Worm (Caenorhabditis elegans) whole organism, L2 larva: ENCODE results near the gene tub-1.

Experiments
- C34F6.9 ChIP-seq: fragments of 150-350 bp; optimal IDR thresholded peaks from 2 replicates; lab custom pipeline; 2014; ENCODE audit warnings: missing biosample characterization, missing genetic modification characterization
- F13H6.1 ChIP-seq: sonication (generic microtip); optimal IDR thresholded peaks from 2 replicates; lab custom pipeline; 2016; ENCODE audit warnings: missing genetic modification characterization, missing compliant biosample characterization
- R02D3.7 ChIP-seq: fragments of 150-350 bp; optimal IDR thresholded peaks from 2 replicates; lab custom pipeline; 2014; ENCODE audit warnings: missing biosample characterization, missing genetic modification characterization
- alr-1 ChIP-seq: fragments of 150-350 bp; optimal IDR thresholded peaks from 2 replicates; lab custom pipeline; 2014; ENCODE audit warnings: missing biosample characterization, missing genetic modification characterization
- aly-2 ChIP-seq: fragments of 150-350 bp; optimal IDR thresholded peaks from 2 replicates; lab custom pipeline; 2014; ENCODE audit warnings: missing biosample characterization, missing genetic modification characterization
- ama-1 ChIP-seq: fragments of 150-350 bp; optimal IDR thresholded peaks from 2 replicates; lab custom pipeline; 2018; ENCODE audit warnings: inconsistent platforms
- blmp-1 ChIP-seq: sonication (generic microtip); optimal IDR thresholded peaks from 2 replicates; lab custom pipeline; 2017; ENCODE audit warnings: missing genetic modification characterization, mild to moderate bottlenecking, missing compliant biosample characterization, antibody characterized with exemption, moderate library complexity; ENCODE audit not compliant: insufficient read depth
- ceh-16 ChIP-seq: fragments of 150-350 bp; optimal IDR thresholded peaks from 2 replicates; lab custom pipeline; 2014; ENCODE audit warnings: missing biosample characterization, missing genetic modification characterization
- ceh-82 ChIP-seq: fragments of 150-350 bp; optimal IDR thresholded peaks from 2 replicates; lab custom pipeline; 2014; ENCODE audit warnings: missing biosample characterization, missing genetic modification characterization
- crh-2 ChIP-seq: sonication (generic microtip); optimal IDR thresholded peaks from 2 replicates; lab custom pipeline; 2017; ENCODE audit warnings: missing biosample characterization, missing genetic modification characterization
- dmd-4 ChIP-seq: sonication (generic microtip); optimal IDR thresholded peaks from 2 replicates; lab custom pipeline; 2017; ENCODE audit warnings: missing biosample characterization, missing genetic modification characterization
- egl-27 ChIP-seq: sonication (generic microtip); optimal IDR thresholded peaks from 3 replicates; lab custom pipeline; 2017; ENCODE audit warnings: missing biosample characterization, missing genetic modification reagents, missing genetic modification characterization
- elt-1 ChIP-seq: fragments of 150-350 bp; optimal IDR thresholded peaks from 2 replicates; lab custom pipeline; 2014; ENCODE audit warnings: missing biosample characterization, missing genetic modification characterization
- elt-3 ChIP-seq: sonication (generic microtip); optimal IDR thresholded peaks from 2 replicates; lab custom pipeline; 2017; ENCODE audit warnings: missing biosample characterization, missing genetic modification characterization
- fos-1 ChIP-seq: fragments of 150-350 bp; optimal IDR thresholded peaks from 2 replicates; lab custom pipeline; 2014; ENCODE audit warnings: missing biosample characterization, missing genetic modification characterization
- gmeb-1 ChIP-seq: fragments of 150-350 bp; optimal IDR thresholded peaks from 2 replicates; lab custom pipeline; 2014; ENCODE audit warnings: missing biosample characterization, missing genetic modification characterization
- lin-11 ChIP-seq: fragments of 150-350 bp; sonication (generic microtip); optimal IDR thresholded peaks from 2 replicates; lab custom pipeline; 2014; ENCODE audit warnings: missing biosample characterization, missing genetic modification characterization, inconsistent platforms, mixed read lengths
- lin-13 ChIP-seq: fragments of 150-350 bp; optimal IDR thresholded peaks from 2 replicates; lab custom pipeline; 2014; ENCODE audit warnings: missing biosample characterization, missing genetic modification reagents, missing genetic modification characterization
- lin-39 ChIP-seq: fragments of 150-350 bp; optimal IDR thresholded peaks from 2 replicates; lab custom pipeline; 2014; ENCODE audit warnings: missing biosample characterization, missing genetic modification reagents, missing genetic modification characterization
- lsy-2 ChIP-seq, 2 experiments: fragments of 150-350 bp in 1 of 2; sonication (generic microtip) in 1 of 2; optimal IDR thresholded peaks; 2 replicates each; lab custom pipeline; 2014 to 2017; ENCODE audit warnings: missing biosample characterization in 2 of 2, missing genetic modification characterization in 2 of 2
- mbf-1 ChIP-seq: sonication (generic microtip); optimal IDR thresholded peaks from 2 replicates; lab custom pipeline; 2017; ENCODE audit warnings: missing biosample characterization, missing genetic modification characterization
- mdl-1 ChIP-seq, 2 experiments: fragments of 150-350 bp in 1 of 2; sonication (generic microtip) in 1 of 2; optimal IDR thresholded peaks; 2 replicates each; lab custom pipeline; 2017; ENCODE audit warnings: missing biosample characterization in 2 of 2, missing genetic modification characterization in 2 of 2
- nhr-10 ChIP-seq: sonication (generic microtip); optimal IDR thresholded peaks from 2 replicates; lab custom pipeline; 2017; ENCODE audit warnings: missing biosample characterization, missing genetic modification characterization
- nhr-11 ChIP-seq: fragments of 150-350 bp; optimal IDR thresholded peaks from 2 replicates; lab custom pipeline; 2014; ENCODE audit warnings: missing biosample characterization, missing genetic modification characterization
- nhr-129 ChIP-seq: fragments of 150-350 bp; optimal IDR thresholded peaks from 2 replicates; lab custom pipeline; 2014; ENCODE audit warnings: missing biosample characterization, missing genetic modification characterization
- nhr-21 ChIP-seq: fragments of 150-350 bp; optimal IDR thresholded peaks from 2 replicates; lab custom pipeline; 2014; ENCODE audit warnings: missing biosample characterization, missing genetic modification characterization
- nhr-23 ChIP-seq: fragments of 150-350 bp; optimal IDR thresholded peaks from 2 replicates; lab custom pipeline; 2014; ENCODE audit warnings: missing biosample characterization, missing genetic modification reagents, missing genetic modification characterization
- nhr-6 ChIP-seq: fragments of 150-350 bp; optimal IDR thresholded peaks from 2 replicates; lab custom pipeline; 2014; ENCODE audit warnings: missing biosample characterization, missing genetic modification characterization
- nhr-77 ChIP-seq: fragments of 150-350 bp; optimal IDR thresholded peaks from 2 replicates; lab custom pipeline; 2014; ENCODE audit warnings: missing biosample characterization, missing genetic modification characterization
- skn-1 ChIP-seq: sonication (generic microtip); optimal IDR thresholded peaks from 2 replicates; lab custom pipeline; 2017; ENCODE audit warnings: missing biosample characterization, missing genetic modification characterization
- sma-3 ChIP-seq: sonication (generic microtip); optimal IDR thresholded peaks from 2 replicates; lab custom pipeline; 2016; ENCODE audit warnings: missing genetic modification reagents, missing genetic modification characterization, missing compliant biosample characterization
- sma-9 ChIP-seq, 2 experiments: fragments of 150-350 bp in 1 of 2; sonication (generic microtip) in 1 of 2; optimal IDR thresholded peaks; 2 replicates each; lab custom pipeline; 2014 to 2016; ENCODE audit warnings: missing genetic modification characterization in 2 of 2, mild to moderate bottlenecking in 1 of 2, missing biosample characterization in 1 of 2, missing compliant biosample characterization in 1 of 2, missing genetic modification reagents in 1 of 2, moderate library complexity in 1 of 2
- snpc-4 ChIP-seq: fragments of 150-350 bp; optimal IDR thresholded peaks from 2 replicates; lab custom pipeline; 2014; ENCODE audit warnings: missing biosample characterization, missing genetic modification characterization
- unc-39 ChIP-seq: fragments of 150-350 bp; optimal IDR thresholded peaks from 2 replicates; lab custom pipeline; 2014; ENCODE audit warnings: missing biosample characterization, missing genetic modification characterization
- unc-55 ChIP-seq: fragments of 150-350 bp; sonication (generic microtip); optimal IDR thresholded peaks from 3 replicates; lab custom pipeline; 2014; ENCODE audit warnings: missing biosample characterization, missing genetic modification reagents, missing genetic modification characterization
- unc-62 ChIP-seq: fragments of 150-350 bp; optimal IDR thresholded peaks from 2 replicates; lab custom pipeline; 2014; ENCODE audit warnings: missing biosample characterization, missing genetic modification reagents, missing genetic modification characterization
- zag-1 ChIP-seq: fragments of 150-350 bp; optimal IDR thresholded peaks from 2 replicates; lab custom pipeline; 2014; ENCODE audit warnings: missing biosample characterization, missing genetic modification characterization
- ztf-11 ChIP-seq: sonication (generic microtip); optimal IDR thresholded peaks from 2 replicates; lab custom pipeline; 2017; ENCODE audit warnings: missing biosample characterization, missing genetic modification characterization
- ztf-4 ChIP-seq: fragments of 150-350 bp; optimal IDR thresholded peaks from 2 replicates; lab custom pipeline; 2014; ENCODE audit warnings: missing biosample characterization, missing genetic modification characterization

The tub-1 gene

ce11 chrII:8124867-8125266 is 31.9 kb downstream of the tub-1 start, which contains the start of gene ire-1:
Gene ire-1, minus strand, starts transcription at chrII:8124910.
- no peak for TF ChIP-seq lin-39 (tag; lab: Kevin White, UChicago)
- peak; percentile 94 for TF ChIP-seq unc-55 (GFP tag; lab: Kevin White, UChicago)
- TF ChIP-seq blmp-1 (tag; lab: Kevin White, UChicago): peak; percentile 9
- no peak for TF ChIP-seq ama-1
- TF ChIP-seq C34F6.9 (tag; lab: Kevin White, UChicago): peak; percentile 71
- TF ChIP-seq lin-13 (GFP tag; lab: Kevin White, UChicago): peak; percentile 47
- peak; percentile 40 for TF ChIP-seq snpc-4 (tag; lab: Kevin White, UChicago)
- TF ChIP-seq crh-2 (tag; lab: Kevin White, UChicago): peak; percentile 84
- TF ChIP-seq ceh-82 (tag; lab: Kevin White, UChicago): no peak
- TF ChIP-seq aly-2 (tag; lab: Kevin White, UChicago): no peak
- peak; percentile 76 for TF ChIP-seq nhr-129 (tag; lab: Kevin White, UChicago)
- no peak for TF ChIP-seq dmd-4 (tag; lab: Kevin White, UChicago)
- TF ChIP-seq fos-1 (tag; lab: Kevin White, UChicago): peak; percentile 64
- TF ChIP-seq egl-27: no peak
- peak; percentile 49 for TF ChIP-seq gmeb-1 (tag; lab: Kevin White, UChicago)
- peak; percentile 49 for TF ChIP-seq sma-9 (GFP tag; optimal IDR thresholded peaks at IDR 0.05; lab: Kevin White, UChicago)
- TF ChIP-seq sma-9 (tag; optimal IDR thresholded peaks at IDR 0.05; lab: Kevin White, UChicago): no peak
- TF ChIP-seq F13H6.1 (tag; lab: Kevin White, UChicago): peak; percentile 32
- peak; percentile 93 to 99 for TF ChIP-seq lsy-2 (tag; optimal IDR thresholded peaks at IDR 0.05; lab: Kevin White, UChicago)
- peak; percentile 69 for TF ChIP-seq lin-11 (tag; lab: Kevin White, UChicago)
- TF ChIP-seq mdl-1 (tag; optimal IDR thresholded peaks at IDR 0.05; lab: Kevin White, UChicago): no peak
- no peak for TF ChIP-seq sma-3 (GFP tag; lab: Kevin White, UChicago)
- TF ChIP-seq R02D3.7: no peak

ce11 chrII:8117426-8117825 is 39.3 kb downstream of the tub-1 start:
- TF ChIP-seq nhr-129 (tag; lab: Kevin White, UChicago) (peak; percentile 24), sma-9 (GFP tag; optimal IDR thresholded peaks at IDR 0.05; lab: Kevin White, UChicago) (peak; percentile 50), sma-9 (tag; optimal IDR thresholded peaks at IDR 0.05; lab: Kevin White, UChicago) (no peak), lsy-2 (tag; optimal IDR thresholded peaks at IDR 0.05; lab: Kevin White, UChicago) (peak in 1 of 2 experiments; percentile 5), nhr-10 (tag; lab: Kevin White, UChicago) (no peak), F13H6.1 (tag; lab: Kevin White, UChicago) (peak; percentile 1), unc-62 (GFP tag; lab: Kevin White, UChicago) (no peak)

ce11 chrII:8116159-8116558 is 40.6 kb downstream of the tub-1 start, which contains the start of gene unc-105:
Gene unc-105, plus strand, starts transcription at chrII:8116459.
- TF ChIP-seq nhr-10 (tag; lab: Kevin White, UChicago) (no peak), snpc-4 (tag; lab: Kevin White, UChicago) (no peak), lsy-2 (tag; optimal IDR thresholded peaks at IDR 0.05; lab: Kevin White, UChicago) (no peak), lin-13 (GFP tag; lab: Kevin White, UChicago) (no peak), sma-9 (GFP tag; optimal IDR thresholded peaks at IDR 0.05; lab: Kevin White, UChicago) (no peak), sma-9 (tag; optimal IDR thresholded peaks at IDR 0.05; lab: Kevin White, UChicago) (no peak), blmp-1 (tag; lab: Kevin White, UChicago) (no peak), mdl-1 (tag; optimal IDR thresholded peaks at IDR 0.05; lab: Kevin White, UChicago) (no peak), skn-1 (tag; lab: Kevin White, UChicago) (no peak), unc-39 (tag; lab: Kevin White, UChicago) (no peak), F13H6.1 (tag; lab: Kevin White, UChicago) (no peak), sma-3 (GFP tag; lab: Kevin White, UChicago) (no peak)

ce11 chrII:8112063-8112462 is 44.7 kb downstream of the tub-1 start, which contains the start of gene lron-4:
Gene lron-4, minus strand, starts transcription at chrII:8112163.
- no peak for TF ChIP-seq ama-1
- no peak for TF ChIP-seq zag-1 (tag; lab: Kevin White, UChicago)
- TF ChIP-seq sma-9 (GFP tag; optimal IDR thresholded peaks at IDR 0.05; lab: Kevin White, UChicago): no peak
- no peak for TF ChIP-seq sma-9 (tag; optimal IDR thresholded peaks at IDR 0.05; lab: Kevin White, UChicago)
- no peak for TF ChIP-seq lin-11 (tag; lab: Kevin White, UChicago)
- TF ChIP-seq elt-1 (tag; lab: Kevin White, UChicago): no peak
- no peak for TF ChIP-seq nhr-21 (tag; lab: Kevin White, UChicago)
- no peak for TF ChIP-seq ztf-11 (tag; lab: Kevin White, UChicago)
- no peak for TF ChIP-seq elt-3 (tag; lab: Kevin White, UChicago)
- no peak for TF ChIP-seq alr-1 (tag; lab: Kevin White, UChicago)
- TF ChIP-seq nhr-77 (tag; lab: Kevin White, UChicago): no peak
- no peak for TF ChIP-seq mbf-1 (tag; lab: Kevin White, UChicago)
- TF ChIP-seq nhr-6 (tag; lab: Kevin White, UChicago): no peak
- TF ChIP-seq ceh-16: no peak
- TF ChIP-seq crh-2 (tag; lab: Kevin White, UChicago): no peak
- TF ChIP-seq lin-39 (tag; lab: Kevin White, UChicago): no peak
- no peak for TF ChIP-seq nhr-23
- TF ChIP-seq aly-2 (tag; lab: Kevin White, UChicago): no peak
- no peak for TF ChIP-seq skn-1 (tag; lab: Kevin White, UChicago)
- TF ChIP-seq nhr-11 (tag; lab: Kevin White, UChicago): no peak
- no peak for TF ChIP-seq ztf-4 (tag; lab: Kevin White, UChicago)
- TF ChIP-seq, all 48 proteins: peak for 0
